Worm (Caenorhabditis elegans): ENCODE results near the gene W02D7.12.

The W02D7.12 gene

DNA sequence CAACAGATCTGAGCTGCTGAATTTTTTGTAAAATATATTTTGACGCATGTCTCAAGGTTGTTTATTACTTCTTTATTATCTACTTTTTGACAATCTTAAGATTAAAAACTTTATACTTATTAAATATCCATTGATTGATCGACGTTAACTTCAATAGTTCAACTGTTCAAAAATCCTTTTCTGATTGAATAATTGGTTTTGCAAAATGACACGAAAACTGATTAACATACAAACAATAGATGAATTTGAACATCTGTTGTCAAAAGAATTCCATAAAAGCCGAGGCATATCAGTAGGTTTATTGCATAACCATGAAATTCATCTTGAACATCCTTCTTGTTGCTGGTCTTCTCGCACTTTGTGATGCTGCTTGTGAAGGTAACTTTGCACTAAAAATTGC lies at the start of gene W02D7.12:
Gene W02D7.12 (plus strand): TSS at position 301 of the 400 bp plus-strand sequence.
- TF ChIP-seq zag-1 (tag; optimal IDR thresholded peaks at IDR 0.05) (no peak), nhr-6 (tag; optimal IDR thresholded peaks at IDR 0.05) (no peak), ZK546.5 (tag; optimal IDR thresholded peaks at IDR 0.05) (no peak), nhr-11 (tag; optimal IDR thresholded peaks at IDR 0.05) (no peak), Y55F3AM.14 (GFP tag; optimal IDR thresholded peaks at IDR 0.05) (no peak), dmd-4 (tag; optimal IDR thresholded peaks at IDR 0.05) (no peak)

- no peak for TF ChIP-seq aly-2 (tag; optimal IDR thresholded peaks at IDR 0.05)
- TF ChIP-seq alr-1 (tag; optimal IDR thresholded peaks at IDR 0.05), result no peak
- TF ChIP-seq mab-5 (tag; optimal IDR thresholded peaks at IDR 0.05), result no peak
- TF ChIP-seq nhr-77 (tag; optimal IDR thresholded peaks at IDR 0.05), result no peak
- no peak for TF ChIP-seq ztf-4 (tag; optimal IDR thresholded peaks at IDR 0.05)
- no peak for TF ChIP-seq elt-1 (tag; optimal IDR thresholded peaks at IDR 0.05)
- TF ChIP-seq dmd-4 (tag; optimal IDR thresholded peaks at IDR 0.05), result no peak
- TF ChIP-seq C34F6.9 (tag; optimal IDR thresholded peaks at IDR 0.05), result no peak
- TF ChIP-seq nhr-237 (tag; optimal IDR thresholded peaks at IDR 0.05), result no peak
- no peak for TF ChIP-seq nhr-23 (tag; optimal IDR thresholded peaks at IDR 0.05)
Observed at ce11 chrV:8262212-8262611, 49.1 kb upstream of the W02D7.12 start.

DNA sequence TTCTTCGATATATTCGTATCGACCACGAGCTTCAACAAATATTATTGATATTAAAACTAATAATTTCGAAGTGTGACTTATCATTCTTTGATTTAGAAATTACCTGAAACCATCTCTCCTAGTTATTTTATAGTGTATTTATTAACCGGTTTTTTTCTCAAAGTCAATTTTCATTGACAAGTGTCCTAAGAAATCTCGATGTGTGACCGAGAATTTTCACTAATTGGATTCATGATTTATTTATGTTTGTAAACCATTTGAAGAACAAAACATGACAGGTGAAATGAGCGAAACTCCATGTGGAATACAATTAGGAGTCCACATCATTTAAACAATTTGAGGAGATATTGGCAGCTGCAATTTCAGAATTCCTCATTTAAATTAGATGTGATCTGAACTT lies 47.8 kb upstream of the W02D7.12 start, which contains the start of gene C16D9.8:
Gene C16D9.8 (minus strand): TSS at position 101 of the 400 bp plus-strand sequence.
- TF ChIP-seq nhr-11 (tag; optimal IDR thresholded peaks at IDR 0.05), result no peak
- TF ChIP-seq C34F6.9 (tag; optimal IDR thresholded peaks at IDR 0.05), result no peak
- no peak for TF ChIP-seq unc-55 (GFP tag; optimal IDR thresholded peaks at IDR 0.05)
- no peak for TF ChIP-seq Y55F3AM.14 (GFP tag; optimal IDR thresholded peaks at IDR 0.05)
- TF ChIP-seq unc-62 (GFP tag; optimal IDR thresholded peaks at IDR 0.05), result no peak
- TF ChIP-seq fos-1 (tag; optimal IDR thresholded peaks at IDR 0.05), result no peak
- TF ChIP-seq nhr-21 (tag; optimal IDR thresholded peaks at IDR 0.05), result no peak

ce11 chrV:8263941-8264340 lies 47.4 kb upstream of the W02D7.12 start, which contains the start of gene C16D9.9:
Gene C16D9.9 (plus strand): TSS chrV:8264241.
- no peak for TF ChIP-seq nhr-77 (tag; optimal IDR thresholded peaks at IDR 0.05)
- no peak for TF ChIP-seq sma-3 (GFP tag; optimal IDR thresholded peaks at IDR 0.05)
- no peak for TF ChIP-seq blmp-1 (tag; optimal IDR thresholded peaks at IDR 0.05; ENCODE audit: insufficient read depth)
- no peak for TF ChIP-seq mbf-1 (tag; optimal IDR thresholded peaks at IDR 0.05)
- no peak for TF ChIP-seq skn-1 (tag; optimal IDR thresholded peaks at IDR 0.05)
- TF ChIP-seq Y55F3AM.14 (GFP tag; optimal IDR thresholded peaks at IDR 0.05), result no peak
- no peak for TF ChIP-seq elt-3 (tag; optimal IDR thresholded peaks at IDR 0.05)
- TF ChIP-seq ztf-4 (tag; optimal IDR thresholded peaks at IDR 0.05), result no peak
- TF ChIP-seq lin-39 (tag; optimal IDR thresholded peaks at IDR 0.05), result no peak
- TF ChIP-seq dmd-4 (tag; optimal IDR thresholded peaks at IDR 0.05), result no peak
- TF ChIP-seq snpc-4 (tag; optimal IDR thresholded peaks at IDR 0.05), result no peak
- TF ChIP-seq peb-1 (tag; optimal IDR thresholded peaks at IDR 0.05), result no peak
- TF ChIP-seq nhr-21 (tag; optimal IDR thresholded peaks at IDR 0.05), result no peak
- TF ChIP-seq unc-62 (GFP tag; optimal IDR thresholded peaks at IDR 0.05), result no peak
- TF ChIP-seq aly-2 (tag; optimal IDR thresholded peaks at IDR 0.05), result no peak
- TF ChIP-seq zag-1 (tag; optimal IDR thresholded peaks at IDR 0.05), result no peak
- no peak for TF ChIP-seq lsy-2 (tag; optimal IDR thresholded peaks at IDR 0.05)
- no peak for TF ChIP-seq nhr-11 (tag; optimal IDR thresholded peaks at IDR 0.05)

DNA sequence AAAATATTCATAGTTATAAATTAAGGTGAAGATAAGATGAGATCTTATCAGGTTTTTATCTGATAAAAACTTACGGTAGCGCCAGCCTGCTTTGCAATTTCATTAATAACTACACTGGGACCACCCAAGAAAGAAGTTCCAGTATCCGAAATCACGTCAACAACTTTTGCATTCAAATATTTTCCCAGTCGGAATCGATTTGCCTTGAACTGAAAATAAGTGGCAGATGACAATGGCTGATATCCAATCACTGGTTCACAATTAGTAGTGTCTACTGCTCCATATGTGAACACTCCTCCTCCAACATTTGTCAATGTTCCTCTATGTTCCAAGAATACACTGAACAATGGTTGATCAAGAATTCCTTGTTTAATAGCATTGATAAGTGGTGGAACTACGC lies 45.1 kb upstream of the W02D7.12 start, which contains the start of gene F21F8.5:
Gene F21F8.5 (minus strand): TSS at position 101 of the 400 bp plus-strand sequence.
- TF ChIP-seq nhr-129 (tag; optimal IDR thresholded peaks at IDR 0.05) (no peak), snpc-4 (tag; optimal IDR thresholded peaks at IDR 0.05) (no peak), F13H6.1 (tag; optimal IDR thresholded peaks at IDR 0.05) (no peak), sem-4 (tag; optimal IDR thresholded peaks at IDR 0.05) (no peak), lin-13 (GFP tag; optimal IDR thresholded peaks at IDR 0.05) (no peak)

ce11 chrV:8267275-8267674 lies 44.0 kb upstream of the W02D7.12 start:
- TF ChIP-seq unc-55 (GFP tag; optimal IDR thresholded peaks at IDR 0.05), result no peak
- TF ChIP-seq nhr-129 (tag; optimal IDR thresholded peaks at IDR 0.05), result peak; percentile 66
- no peak for TF ChIP-seq skn-1 (tag; optimal IDR thresholded peaks at IDR 0.05)
- TF ChIP-seq nhr-21 (tag; optimal IDR thresholded peaks at IDR 0.05), result no peak
- no peak for TF ChIP-seq zag-1 (tag; optimal IDR thresholded peaks at IDR 0.05)
- no peak for TF ChIP-seq ztf-1 (GFP tag; conservative IDR thresholded peaks at IDR 0.05)
- TF ChIP-seq C34F6.9 (tag; optimal IDR thresholded peaks at IDR 0.05), result no peak
- no peak for TF ChIP-seq nhr-12 (tag; optimal IDR thresholded peaks at IDR 0.05)
- no peak for TF ChIP-seq unc-62 (GFP tag; optimal IDR thresholded peaks at IDR 0.05)
- TF ChIP-seq gmeb-1 (tag; optimal IDR thresholded peaks at IDR 0.05), result peak; percentile 71
- TF ChIP-seq lin-39 (tag; optimal IDR thresholded peaks at IDR 0.05), result no peak
- no peak for TF ChIP-seq dmd-4 (tag; optimal IDR thresholded peaks at IDR 0.05)
- no peak for TF ChIP-seq unc-39 (tag; optimal IDR thresholded peaks at IDR 0.05)
- peak; percentile 73 for TF ChIP-seq fos-1 (tag; optimal IDR thresholded peaks at IDR 0.05)
- TF ChIP-seq lin-13 (GFP tag; optimal IDR thresholded peaks at IDR 0.05), result peak; percentile 16
- TF ChIP-seq ama-1 (optimal IDR thresholded peaks at IDR 0.05), result no peak
- no peak for TF ChIP-seq alr-1 (tag; optimal IDR thresholded peaks at IDR 0.05)
- TF ChIP-seq nhr-11 (tag; optimal IDR thresholded peaks at IDR 0.05), result no peak
- no peak for TF ChIP-seq snpc-4 (tag; optimal IDR thresholded peaks at IDR 0.05)
- TF ChIP-seq aly-2 (tag; optimal IDR thresholded peaks at IDR 0.05), result no peak
- no peak for TF ChIP-seq nhr-237 (tag; optimal IDR thresholded peaks at IDR 0.05)
- TF ChIP-seq lsy-2 (tag; optimal IDR thresholded peaks at IDR 0.05), result peak in 1 of 2 experiments; percentile 24
- TF ChIP-seq ceh-82 (tag; optimal IDR thresholded peaks at IDR 0.05), result no peak
- TF ChIP-seq mbf-1 (tag; optimal IDR thresholded peaks at IDR 0.05), result no peak
- no peak for TF ChIP-seq nhr-23 (tag; optimal IDR thresholded peaks at IDR 0.05)
- TF ChIP-seq mdl-1 (tag; optimal IDR thresholded peaks at IDR 0.05), result no peak
- TF ChIP-seq R02D3.7 (tag; optimal IDR thresholded peaks at IDR 0.05), result no peak
- no peak for TF ChIP-seq ztf-11 (tag; optimal IDR thresholded peaks at IDR 0.05)
